Fruit fly (Drosophila melanogaster): ENCODE data around the gene CG11722.

CG11722 gene

DNA sequence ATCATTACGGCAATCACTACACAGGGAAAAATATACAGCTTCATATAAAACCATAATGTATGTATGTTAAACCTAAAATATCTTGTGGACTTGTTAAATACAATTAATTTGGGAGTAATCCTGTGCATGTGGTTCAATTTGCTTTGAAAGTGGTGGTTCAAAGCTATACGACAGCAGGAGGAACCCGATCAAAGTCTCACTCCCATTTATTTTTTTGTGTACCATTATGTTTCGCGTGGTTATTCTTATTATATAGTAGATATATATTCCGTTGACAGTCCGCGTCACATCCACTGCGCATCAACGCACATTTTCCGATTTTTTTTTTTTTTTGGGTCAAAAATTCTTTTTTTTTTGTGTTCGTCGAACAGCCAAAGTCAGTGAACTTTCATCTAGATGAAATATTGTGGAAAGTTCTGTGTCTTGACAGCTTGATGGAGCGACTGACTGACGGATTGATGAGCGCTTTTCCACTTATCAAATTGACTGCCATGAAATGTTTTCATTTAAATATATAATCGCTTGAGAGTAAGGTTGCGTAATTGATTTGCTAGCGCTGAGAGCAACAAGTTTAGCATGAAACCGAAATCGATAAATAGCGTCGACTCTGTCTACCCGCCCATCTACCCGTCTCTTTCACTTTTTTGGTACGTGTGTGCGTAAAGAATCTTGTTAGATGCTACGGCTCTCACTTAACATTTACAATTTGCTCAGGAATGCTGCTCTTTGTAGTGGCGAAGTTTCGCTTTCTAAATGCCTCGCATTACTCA lies 12.2 kb downstream of the CG11722 start (continued):
- peak; percentile 40 for TF ChIP-seq CG17359 (tag; optimal IDR thresholded peaks at IDR 0.05)
- peak; percentile 22 for TF ChIP-seq CG18599 (GFP tag; optimal IDR thresholded peaks at IDR 0.05)
- peak; percentile 30 for TF ChIP-seq lab (GFP tag; optimal IDR thresholded peaks at IDR 0.05)
- TF ChIP-seq CoRest (tag; optimal IDR thresholded peaks at IDR 0.05): peak; percentile 23
- peak; percentile 24 for TF ChIP-seq CG7839 (tag; optimal IDR thresholded peaks at IDR 0.05)
- peak; percentile 44; the same call in 1 of the 3 replicates for TF ChIP-seq dysf (GFP tag; IDR thresholded peaks at IDR 0.05)
- TF ChIP-seq ewg (GFP tag; optimal IDR thresholded peaks at IDR 0.05): no peak
- TF ChIP-seq lola (GFP tag; optimal IDR thresholded peaks at IDR 0.05): no peak
- TF ChIP-seq Abd-B (GFP tag; optimal IDR thresholded peaks at IDR 0.05): peak; percentile 41
- peak; percentile 12 for TF ChIP-seq CG30403 (GFP tag; optimal IDR thresholded peaks at IDR 0.05)
- TF ChIP-seq usp (GFP tag; optimal IDR thresholded peaks at IDR 0.05): no peak
- TF ChIP-seq CG17829 (tag; optimal IDR thresholded peaks at IDR 0.05): peak; percentile 18
- TF ChIP-seq hth (optimal IDR thresholded peaks at IDR 0.05): no peak
- TF ChIP-seq CG18619 (GFP tag; optimal IDR thresholded peaks at IDR 0.05): peak; percentile 2
- peak; percentile 54 for TF ChIP-seq Sox102F (GFP tag; optimal IDR thresholded peaks at IDR 0.05)
- no peak for TF ChIP-seq CG8290 (GFP tag; optimal IDR thresholded peaks at IDR 0.05)
- peak in 1 of 2 experiments; percentile 11 for TF ChIP-seq CG8290 (tag; optimal IDR thresholded peaks at IDR 0.05)
- no peak for TF ChIP-seq CG12219 (GFP tag; optimal IDR thresholded peaks at IDR 0.05)
- TF ChIP-seq CG8281 (tag; optimal IDR thresholded peaks at IDR 0.05): peak; percentile 99
- no peak for TF ChIP-seq D19B (GFP tag; optimal IDR thresholded peaks at IDR 0.05)
- no peak for TF ChIP-seq H2.0 (GFP tag; IDR thresholded peaks at IDR 0.05)
- TF ChIP-seq CG18262 (tag; optimal IDR thresholded peaks at IDR 0.05): peak; percentile 31
- TF ChIP-seq CG12659 (GFP tag; optimal IDR thresholded peaks at IDR 0.05): peak; percentile 11
- TF ChIP-seq bsh (GFP tag; optimal IDR thresholded peaks at IDR 0.05): peak in 1 of 2 experiments; percentile 17
- peak; percentile 44 for TF ChIP-seq nmo (GFP tag; optimal IDR thresholded peaks at IDR 0.05)
- peak; percentile 20 for TF ChIP-seq dmrt99B (tag; optimal IDR thresholded peaks at IDR 0.05)
- peak; percentile 15 for TF ChIP-seq sd (tag; optimal IDR thresholded peaks at IDR 0.05)
- peak; percentile 53 for TF ChIP-seq scrt (GFP tag; optimal IDR thresholded peaks at IDR 0.05)
- TF ChIP-seq tap (tag; optimal IDR thresholded peaks at IDR 0.05): peak; percentile 8
- peak; percentile 4 for TF ChIP-seq Vsx1 (GFP tag; optimal IDR thresholded peaks at IDR 0.05)
- no peak for TF ChIP-seq cwo (GFP tag; optimal IDR thresholded peaks at IDR 0.05)
- peak; percentile 16 for TF ChIP-seq PHDP (tag; optimal IDR thresholded peaks at IDR 0.05)
- no peak for TF ChIP-seq prd (optimal IDR thresholded peaks at IDR 0.05)
- TF ChIP-seq prd (GFP tag; IDR thresholded peaks at IDR 0.05): peak; percentile 25; the same call in 1 of the 3 replicates
- TF ChIP-seq CG17361 (GFP tag; IDR thresholded peaks at IDR 0.05): 0 out of 3 replicates have a peak, but pooled peaks have one; percentile 37

DNA sequence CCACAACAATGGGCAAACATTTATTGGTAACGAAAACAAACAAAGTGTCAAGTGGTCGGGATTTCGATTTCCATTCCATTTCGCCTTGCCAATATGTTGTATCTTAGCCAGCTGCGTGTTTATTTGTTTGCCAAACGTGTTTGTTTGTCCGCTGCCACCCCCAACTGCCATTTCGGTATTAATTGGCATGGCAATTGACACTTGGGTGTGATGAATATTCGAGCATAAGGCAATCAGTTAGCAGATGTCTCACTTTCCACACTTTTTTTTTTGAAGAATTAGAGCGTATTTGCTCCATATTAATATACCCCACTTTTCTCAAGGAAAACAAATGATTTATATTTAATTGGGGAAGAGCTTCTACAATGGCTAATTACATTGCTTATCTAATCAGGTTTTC lies 13.9 kb downstream of the CG11722 start:
- TF ChIP-seq Atf6 (GFP tag; IDR thresholded peaks at IDR 0.05): peak; percentile 28; the same call in 1 of the 2 replicates
- TF ChIP-seq CG9609 (GFP tag; optimal IDR thresholded peaks at IDR 0.05): no peak
- no peak for TF ChIP-seq wor (GFP tag; IDR thresholded peaks at IDR 0.05)
- no peak for TF ChIP-seq oc (tag; optimal IDR thresholded peaks at IDR 0.05)

Measured in whole organism, embryonic.